Fruit fly (Drosophila melanogaster) whole organism, pupa: ENCODE data around the gene Cyp4g15.

Source experiments
- CG10348 ChIP-seq: fragments of 200-800 bp; sonication (Bioruptor generic); IDR thresholded peaks from 2 replicates; pipeline ENCODE4 v1.3.6; 2022; ENCODE audit warnings: missing biosample characterization, missing genetic modification characterization
- CG15710 ChIP-seq: fragments of 200-800 bp; sonication (Bioruptor generic); optimal IDR thresholded peaks from 2 replicates; lab custom pipeline; 2018; ENCODE audit warnings: missing biosample characterization, mild to moderate bottlenecking, missing genetic modification characterization, moderate library complexity
- CG32121 ChIP-seq: fragments of 200-800 bp; sonication (Bioruptor generic); IDR thresholded peaks from 2 replicates; pipeline ENCODE4 v1.3.6; 2022; ENCODE audit warnings: missing biosample characterization, missing genetic modification characterization
- D1 ChIP-seq: fragments of 200-800 bp; sonication (Bioruptor generic); optimal IDR thresholded peaks from 2 replicates; lab custom pipeline; 2018; ENCODE audit warnings: missing biosample characterization, mild to moderate bottlenecking, missing genetic modification characterization, moderate library complexity
- EcR ChIP-seq: fragments of 200-800 bp; sonication (Bioruptor generic); optimal IDR thresholded peaks from 3 replicates; lab custom pipeline; 2019; ENCODE audit warnings: missing biosample characterization, missing genetic modification characterization, mild to moderate bottlenecking, moderate library complexity, missing genetic modification reagents
- Pif1B ChIP-seq: fragments of 200-800 bp; sonication (Bioruptor generic); optimal IDR thresholded peaks from 3 replicates; lab custom pipeline; 2016; ENCODE audit warnings: missing biosample characterization, missing genetic modification characterization

- TF ChIP-seq CG15710 (tag; lab: Kevin White, UChicago) (no peak), EcR (GFP tag; lab: Kevin White, UChicago) (no peak), CG10348 (no peak), CG32121 (GFP tag; lab: Robert Waterston, UW) (no peak), D1 (tag; lab: Kevin White, UChicago) (no peak), Pif1B (GFP tag; lab: Kevin White, UChicago) (no peak)
These were observed 38.7 kb downstream of the Cyp4g15 start for dm6 chrX:11515550-11515949.
